Fruit fly (Drosophila melanogaster) whole organism, wandering third instar larva: ENCODE measurements around the gene mRpL32.

Source experiments
- Abd-B ChIP-seq: fragments of >200 bp; optimal IDR thresholded peaks from 2 replicates; lab custom pipeline; 2017; ENCODE audit warnings: missing biosample characterization, missing genetic modification characterization
- CG32264 ChIP-seq: fragments of 200-800 bp; sonication (Bioruptor generic); optimal IDR thresholded peaks from 2 replicates; lab custom pipeline; 2016; ENCODE audit warnings: missing biosample characterization, missing genetic modification characterization
- CG9705 ChIP-seq: fragments of 200-800 bp; sonication (Bioruptor generic); optimal IDR thresholded peaks from 2 replicates; lab custom pipeline; 2018; ENCODE audit warnings: missing biosample characterization, mild to moderate bottlenecking, missing genetic modification characterization
- CrebA ChIP-seq: fragments of 200-800 bp; sonication (Bioruptor generic); optimal IDR thresholded peaks from 2 replicates; lab custom pipeline; 2016; ENCODE audit warnings: missing biosample characterization, mild to moderate bottlenecking, missing genetic modification characterization, borderline replicate concordance
- Dif ChIP-seq: fragments of 200-275, 200-300 bp; sonication (Bioruptor generic); optimal IDR thresholded peaks from 2 replicates; lab custom pipeline; 2018; ENCODE audit warnings: missing biosample characterization, missing genetic modification characterization; ENCODE audit not compliant: partially characterized antibody
- HLH106 ChIP-seq: fragments of 200-800 bp; optimal IDR thresholded peaks from 3 replicates; lab custom pipeline; 2019; ENCODE audit warnings: missing biosample characterization, mild to moderate bottlenecking, missing genetic modification characterization, moderate library complexity
- Hnf4 ChIP-seq: fragments of 200-800 bp; sonication (Bioruptor generic); optimal IDR thresholded peaks from 2 replicates; lab custom pipeline; 2016; ENCODE audit warnings: missing biosample characterization, mild to moderate bottlenecking, missing genetic modification characterization
- Hr83 ChIP-seq: fragments of 200-300 bp; sonication (Bioruptor generic); optimal IDR thresholded peaks from 2 replicates; lab custom pipeline; 2016; ENCODE audit warnings: missing biosample characterization, mild to moderate bottlenecking, missing genetic modification characterization, moderate library complexity; ENCODE audit not compliant: poor library complexity, severe bottlenecking
- Mio ChIP-seq: sonication (Bioruptor generic); optimal IDR thresholded peaks from 2 replicates; lab custom pipeline; 2016; ENCODE audit warnings: missing biosample characterization, missing genetic modification characterization
- Myc ChIP-seq: fragments of >200 bp; optimal IDR thresholded peaks from 2 replicates; lab custom pipeline; 2017
- N ChIP-seq: fragments of >200 bp; optimal IDR thresholded peaks from 2 replicates; lab custom pipeline; 2018; ENCODE audit warnings: missing biosample characterization, missing external identifiers, missing genetic modification characterization
- OdsH ChIP-seq: fragments of 200-800 bp; sonication (Bioruptor generic); optimal IDR thresholded peaks from 2 replicates; lab custom pipeline; 2016; ENCODE audit warnings: missing biosample characterization, mild to moderate bottlenecking, missing genetic modification characterization
- Sp1 ChIP-seq: fragments of 200-800 bp; sonication (Bioruptor generic); optimal IDR thresholded peaks from 3 replicates; lab custom pipeline; 2019; ENCODE audit warnings: missing biosample characterization, mild to moderate bottlenecking, missing genetic modification characterization, moderate library complexity
- br ChIP-seq: fragments of 200-800 bp; sonication (Bioruptor generic); optimal IDR thresholded peaks from 2 replicates; lab custom pipeline; 2016; ENCODE audit warnings: missing biosample characterization, missing genetic modification characterization
- brk ChIP-seq: fragments of 200-800 bp; sonication (Bioruptor generic); optimal IDR thresholded peaks from 2 replicates; lab custom pipeline; 2016; ENCODE audit warnings: missing biosample characterization, mild to moderate bottlenecking, missing genetic modification characterization
- dl ChIP-seq, 2 experiments: fragments of 175-275, 200-275 bp in 1 of 2; fragments of 200-275 bp in 1 of 2; sonication (Bioruptor generic); optimal IDR thresholded peaks; lab custom pipeline; 2018; ENCODE audit warnings: mild to moderate bottlenecking in 2 of 2, missing biosample characterization in 2 of 2, missing genetic modification characterization in 2 of 2, moderate library complexity in 2 of 2; ENCODE audit not compliant: partially characterized antibody in 2 of 2, insufficient read depth in 1 of 2
- ey ChIP-seq: fragments of 200-800 bp; sonication (Bioruptor generic); optimal IDR thresholded peaks from 2 replicates; lab custom pipeline; 2016; ENCODE audit warnings: missing biosample characterization, missing genetic modification characterization
- h ChIP-seq: fragments of 200-800 bp; sonication (Bioruptor generic); optimal IDR thresholded peaks from 3 replicates; lab custom pipeline; 2016; ENCODE audit warnings: missing biosample characterization, mild to moderate bottlenecking, missing genetic modification characterization
- jim ChIP-seq: fragments of 175-275, 200-325 bp; sonication (Bioruptor generic); optimal IDR thresholded peaks from 2 replicates; lab custom pipeline; 2016; ENCODE audit warnings: missing biosample characterization, mild to moderate bottlenecking, missing genetic modification characterization
- lola ChIP-seq: fragments of >200 bp; optimal IDR thresholded peaks from 2 replicates; lab custom pipeline; 2017; ENCODE audit warnings: missing biosample characterization, missing genetic modification characterization
- pan ChIP-seq: fragments of >200 bp; optimal IDR thresholded peaks from 2 replicates; lab custom pipeline; 2017
- psq ChIP-seq: fragments of 200-800 bp; sonication (Bioruptor generic); optimal IDR thresholded peaks from 3 replicates; lab custom pipeline; 2017; ENCODE audit warnings: missing biosample characterization, mild to moderate bottlenecking, missing genetic modification characterization, moderate library complexity
- rgr ChIP-seq: fragments of 200-800 bp; sonication (Bioruptor generic); optimal IDR thresholded peaks from 3 replicates; lab custom pipeline; 2016; ENCODE audit warnings: missing biosample characterization, mild to moderate bottlenecking, missing genetic modification characterization
- sage ChIP-seq: fragments of 200-800 bp; sonication (Bioruptor generic); optimal IDR thresholded peaks from 2 replicates; lab custom pipeline; 2016; ENCODE audit warnings: missing biosample characterization, mild to moderate bottlenecking, missing genetic modification characterization
- sv ChIP-seq: fragments of 200-800 bp; sonication (Bioruptor generic); optimal IDR thresholded peaks from 3 replicates; lab custom pipeline; 2016; ENCODE audit warnings: missing biosample characterization, missing genetic modification characterization
- tai ChIP-seq: sonication (Bioruptor generic); optimal IDR thresholded peaks from 2 replicates; lab custom pipeline; 2016; ENCODE audit warnings: missing biosample characterization, missing genetic modification characterization
- usp ChIP-seq: fragments of >200 bp; optimal IDR thresholded peaks from 2 replicates; lab custom pipeline; 2017; ENCODE audit warnings: missing biosample characterization, missing genetic modification characterization
- woc ChIP-seq: sonication (Bioruptor generic); optimal IDR thresholded peaks from 2 replicates; lab custom pipeline; 2016; ENCODE audit warnings: missing biosample characterization, mild to moderate bottlenecking, missing genetic modification characterization

mRpL32 gene

dm6 chr3R:31250426-31251034 is 2.1 kb upstream of the mRpL32 start:
- TF ChIP-seq rgr (GFP tag; lab: Kevin White, UChicago) (no peak), br (GFP tag; lab: Kevin White, UChicago) (no peak), lola (GFP tag; lab: Kevin White, UChicago) (no peak), brk (no peak), N (no peak), dl (GFP tag; optimal IDR thresholded peaks at IDR 0.05; lab: Kevin White, UChicago; ENCODE audit: insufficient read depth in 1 of 2, partially characterized antibody in 2 of 2) (no peak), h (GFP tag; lab: Kevin White, UChicago) (no peak), Hr83 (GFP tag; lab: Kevin White, UChicago) (no peak), sage (GFP tag; lab: Kevin White, UChicago) (no peak), CG32264 (GFP tag; lab: Kevin White, UChicago) (no peak), pan (lab: Kevin White, UChicago) (no peak), Hnf4 (GFP tag; lab: Kevin White, UChicago) (no peak), Mio (GFP tag; lab: Kevin White, UChicago) (no peak)

DNA sequence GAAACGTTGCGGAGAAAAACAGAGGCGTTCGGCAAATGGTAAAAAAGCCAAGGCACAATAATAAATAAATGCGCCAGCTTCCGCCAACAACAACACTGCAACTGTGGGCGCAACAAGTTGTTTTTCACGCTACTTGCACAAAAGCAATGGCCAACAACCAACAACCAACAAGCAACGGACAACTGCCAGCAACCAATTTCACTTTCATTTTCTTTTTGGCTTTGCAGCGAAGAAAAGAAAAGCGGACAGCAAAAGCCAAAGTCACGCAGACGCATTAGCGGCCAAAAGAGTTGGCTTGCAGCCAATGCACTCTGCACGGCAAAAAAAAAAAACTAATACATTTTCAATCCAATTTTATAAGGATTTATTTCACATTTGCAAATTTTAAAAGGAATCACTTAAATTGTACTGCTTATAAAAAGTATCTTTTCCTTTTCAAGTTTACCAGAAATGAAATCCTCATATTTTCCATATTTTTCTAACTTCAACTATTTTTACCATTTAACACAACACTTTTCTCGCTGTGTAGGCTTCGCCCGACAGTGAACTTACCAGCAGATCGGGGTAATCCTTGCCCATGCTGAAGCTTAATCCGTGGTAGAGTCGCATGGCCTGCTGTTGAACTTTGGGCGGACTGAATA is 1.4 kb upstream of the mRpL32 start:
- TF ChIP-seq tai (GFP tag; lab: Kevin White, UChicago) (no peak), CG9705 (GFP tag; lab: Kevin White, UChicago) (no peak), Dif (GFP tag; lab: Kevin White, UChicago) (no peak), Myc (no peak), brk (no peak), HLH106 (tag; lab: Kevin White, UChicago) (no peak), usp (GFP tag; lab: Kevin White, UChicago) (no peak), N (no peak)

DNA sequence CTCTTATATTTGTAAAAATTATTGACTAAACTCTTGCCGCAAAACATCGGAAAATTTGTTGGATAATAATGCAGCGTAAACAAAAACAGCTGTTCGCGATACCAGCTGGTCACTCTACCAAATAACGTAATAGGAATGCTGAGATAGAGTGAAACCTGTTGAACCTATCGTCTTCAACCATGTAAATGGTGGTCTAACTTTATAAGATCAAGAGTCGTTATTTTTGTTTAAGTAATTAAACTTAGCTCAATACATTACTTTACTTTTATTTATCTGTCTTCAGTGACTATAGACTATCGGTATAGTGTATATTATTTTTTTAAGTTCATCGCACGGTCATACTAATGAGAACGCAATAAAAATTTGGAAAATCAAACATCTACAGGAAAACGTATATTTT is 2.1 kb downstream of the mRpL32 start, which contains the start of the genes CG1750 and spn-F:
Gene CG1750 (minus strand): TSS at position 93 of the 400 bp plus-strand sequence.
Gene spn-F (plus strand): TSS at position 320 of the 400 bp plus-strand sequence.
- TF ChIP-seq HLH106 (tag; lab: Kevin White, UChicago) (no peak), woc (GFP tag; lab: Kevin White, UChicago) (peak; percentile 57)

DNA sequence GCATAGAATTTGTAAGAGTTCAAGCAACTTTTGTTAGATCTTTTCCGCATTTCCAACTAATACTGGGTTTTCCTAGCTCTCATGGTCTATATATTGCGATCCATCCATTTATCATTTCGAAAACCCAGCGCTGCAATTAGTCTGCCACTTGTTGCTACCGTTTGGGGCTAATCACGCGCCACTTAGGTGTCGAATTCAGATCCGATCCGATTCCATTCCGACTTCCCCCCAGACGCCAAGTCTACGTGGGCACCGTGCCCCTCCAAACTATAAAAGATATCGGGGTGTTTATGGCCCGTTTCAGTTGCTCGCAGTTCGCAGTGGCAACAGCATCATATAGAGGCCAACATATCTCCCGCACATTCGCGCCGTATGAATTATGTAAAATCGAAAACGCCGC is 4.6 kb downstream of the mRpL32 start, which contains the start of gene CAH6:
Gene CAH6 (plus strand): TSS at position 301 of the 400 bp plus-strand sequence.
- no peak for TF ChIP-seq dl (GFP tag; optimal IDR thresholded peaks at IDR 0.05; lab: Kevin White, UChicago; ENCODE audit: insufficient read depth in 1 of 2, partially characterized antibody in 2 of 2)
- TF ChIP-seq sv: no peak
- no peak for TF ChIP-seq h (GFP tag; lab: Kevin White, UChicago)
- no peak for TF ChIP-seq ey (GFP tag; lab: Kevin White, UChicago)
- no peak for TF ChIP-seq OdsH (GFP tag; lab: Kevin White, UChicago)
- no peak for TF ChIP-seq N
- no peak for TF ChIP-seq psq (GFP tag; lab: Kevin White, UChicago)
- TF ChIP-seq lola (GFP tag; lab: Kevin White, UChicago): no peak
- no peak for TF ChIP-seq Myc
- TF ChIP-seq jim (GFP tag; lab: Kevin White, UChicago): no peak
- no peak for TF ChIP-seq CrebA (GFP tag; lab: Kevin White, UChicago)
- no peak for TF ChIP-seq CG9705 (GFP tag; lab: Kevin White, UChicago)
- no peak for TF ChIP-seq Abd-B (GFP tag; lab: Kevin White, UChicago)
- TF ChIP-seq, all 38 proteins: peak for 0

DNA sequence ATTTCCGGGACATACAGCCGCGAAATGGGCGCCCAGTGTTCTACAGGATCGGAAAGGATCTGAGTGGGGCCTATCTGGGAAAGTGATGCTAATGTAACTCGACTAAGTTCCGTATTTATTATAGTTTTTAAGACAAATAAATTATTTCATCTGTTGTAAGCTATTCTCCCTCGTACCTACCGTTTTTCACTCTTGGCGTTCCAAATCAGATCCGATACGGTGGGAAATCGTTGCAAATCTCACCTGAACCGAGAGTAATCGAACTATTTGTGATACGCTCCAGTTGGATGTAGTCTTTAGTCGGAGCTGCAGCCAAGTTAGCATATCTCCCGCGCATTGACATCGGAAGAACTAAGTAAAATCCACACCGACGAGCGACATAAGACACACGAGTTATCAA is 7.3 kb downstream of the mRpL32 start, which contains the start of gene CAH16:
Gene CAH16 (plus strand): TSS at position 301 of the 400 bp plus-strand sequence.
- TF ChIP-seq pan (lab: Kevin White, UChicago) (no peak), Sp1 (GFP tag; lab: Kevin White, UChicago) (no peak), tai (GFP tag; lab: Kevin White, UChicago) (no peak)
